Worm (Caenorhabditis elegans): ENCODE measurements around the gene pkhm-2.
A peak's percentile ranks its signal among the peaks of the same experiment; 100 is the strongest.

Gene pkhm-2

ce11 chrX:15188986-15189675 lies 7.9 kb upstream of the pkhm-2 start (continued):
- TF ChIP-seq nhr-77 (tag; optimal IDR thresholded peaks at IDR 0.05): no peak
- no peak for TF ChIP-seq zag-1 (tag; optimal IDR thresholded peaks at IDR 0.05)
- TF ChIP-seq nhr-25 (tag; optimal IDR thresholded peaks at IDR 0.05): no peak
- TF ChIP-seq ztf-11 (tag; optimal IDR thresholded peaks at IDR 0.05): no peak

- TF ChIP-seq skn-1 (tag; optimal IDR thresholded peaks at IDR 0.05): peak; percentile 16
- TF ChIP-seq lin-15B (tag; optimal IDR thresholded peaks at IDR 0.05): no peak
- TF ChIP-seq mml-1 (tag; optimal IDR thresholded peaks at IDR 0.05): no peak
These were observed 7.2 kb upstream of the pkhm-2 start for ce11 chrX:15188510-15188909.

ce11 chrX:15176431-15176911 lies 4.8 kb downstream of the pkhm-2 start, which contains the start of gene col-41:
TSS of gene col-41 (minus strand) at chrX:15176481.
- TF ChIP-seq nhr-43 (tag; optimal IDR thresholded peaks at IDR 0.05; ENCODE audit: poor library complexity, severe bottlenecking) (peak; percentile 27), pqm-1 (tag; optimal IDR thresholded peaks at IDR 0.05) (no peak), nhr-25 (tag; optimal IDR thresholded peaks at IDR 0.05) (peak; percentile 32), nhr-23 (tag; optimal IDR thresholded peaks at IDR 0.05) (peak; percentile 56), sea-2 (GFP tag; optimal IDR thresholded peaks at IDR 0.05) (no peak)

- TF ChIP-seq aly-2 (tag; optimal IDR thresholded peaks at IDR 0.05): no peak
- TF ChIP-seq pqm-1 (tag; optimal IDR thresholded peaks at IDR 0.05): no peak
- no peak for TF ChIP-seq nhr-23 (tag; optimal IDR thresholded peaks at IDR 0.05)
- TF ChIP-seq lsy-12 (tag; optimal IDR thresholded peaks at IDR 0.05): no peak
- no peak for TF ChIP-seq egl-27 (tag; optimal IDR thresholded peaks at IDR 0.05)
- no peak for TF ChIP-seq tbx-2 (tag; optimal IDR thresholded peaks at IDR 0.05)
- TF ChIP-seq daf-12 (tag; optimal IDR thresholded peaks at IDR 0.05): no peak
- TF ChIP-seq nhr-76 (tag; optimal IDR thresholded peaks at IDR 0.05): no peak
- TF ChIP-seq nhr-67 (tag; optimal IDR thresholded peaks at IDR 0.05): no peak
- TF ChIP-seq unc-39 (tag; optimal IDR thresholded peaks at IDR 0.05): no peak
- TF ChIP-seq ceh-28 (tag; optimal IDR thresholded peaks at IDR 0.05): no peak
- no peak for TF ChIP-seq ceh-16 (tag; optimal IDR thresholded peaks at IDR 0.05)
- no peak for TF ChIP-seq zag-1 (tag; optimal IDR thresholded peaks at IDR 0.05)
- no peak for TF ChIP-seq lin-39 (tag; optimal IDR thresholded peaks at IDR 0.05)
- no peak for TF ChIP-seq nhr-12 (tag; optimal IDR thresholded peaks at IDR 0.05)
These were observed 6.1 kb downstream of the pkhm-2 start for ce11 chrX:15175211-15175610.

- TF ChIP-seq elt-2 (tag; optimal IDR thresholded peaks at IDR 0.05): peak; percentile 69
- peak; percentile 86 for TF ChIP-seq nhr-43 (tag; optimal IDR thresholded peaks at IDR 0.05; ENCODE audit: poor library complexity, severe bottlenecking)
- TF ChIP-seq ceh-28 (tag; optimal IDR thresholded peaks at IDR 0.05): peak; percentile 27
- peak; percentile 78 for TF ChIP-seq nhr-25 (tag; optimal IDR thresholded peaks at IDR 0.05)
- TF ChIP-seq pha-4 (tag; optimal IDR thresholded peaks at IDR 0.05): peak; percentile 93
- TF ChIP-seq hmg-11 (tag; optimal IDR thresholded peaks at IDR 0.05): peak; percentile 88
- no peak for TF ChIP-seq ceh-9 (tag; optimal IDR thresholded peaks at IDR 0.05)
- peak; percentile 89 for TF ChIP-seq snpc-4 (tag; optimal IDR thresholded peaks at IDR 0.05)
- peak; percentile 18 for TF ChIP-seq nhr-76 (tag; optimal IDR thresholded peaks at IDR 0.05)
- TF ChIP-seq skn-1 (tag; optimal IDR thresholded peaks at IDR 0.05): peak; percentile 27
- TF ChIP-seq lsy-12 (tag; optimal IDR thresholded peaks at IDR 0.05): peak; percentile 73
- peak; percentile 70 for TF ChIP-seq nfya-1 (tag; optimal IDR thresholded peaks at IDR 0.05; ENCODE audit: insufficient read depth)
- no peak for TF ChIP-seq nhr-28 (tag; optimal IDR thresholded peaks at IDR 0.05)
- peak; percentile 29 for TF ChIP-seq pqm-1 (tag; optimal IDR thresholded peaks at IDR 0.05)
- TF ChIP-seq lin-15B (tag; optimal IDR thresholded peaks at IDR 0.05): peak; percentile 58
- peak; percentile 87 for TF ChIP-seq nhr-23 (tag; optimal IDR thresholded peaks at IDR 0.05)
- TF ChIP-seq fkh-10 (GFP tag; optimal IDR thresholded peaks at IDR 0.05): peak; percentile 21
- TF ChIP-seq unc-62 (GFP tag; optimal IDR thresholded peaks at IDR 0.05): no peak
- TF ChIP-seq tbx-2 (tag; optimal IDR thresholded peaks at IDR 0.05): peak; percentile 81
- TF ChIP-seq fos-1 (tag; optimal IDR thresholded peaks at IDR 0.05): peak; percentile 59
- no peak for TF ChIP-seq elt-3 (tag; optimal IDR thresholded peaks at IDR 0.05)
- peak; percentile 60 for TF ChIP-seq jun-1 (tag; optimal IDR thresholded peaks at IDR 0.05)
- TF ChIP-seq lin-39 (tag; optimal IDR thresholded peaks at IDR 0.05): peak; percentile 61
- no peak for TF ChIP-seq egl-27 (tag; optimal IDR thresholded peaks at IDR 0.05)
These were observed 7.9 kb downstream of the pkhm-2 start, which contains the start of gene ucr-2.2 for ce11 chrX:15173303-15173904. TSS of gene ucr-2.2 (plus strand) at chrX:15173904.

Data from whole organism, L3 larva.